Fruit fly (Drosophila melanogaster) whole organism, embryonic: ENCODE data around the gene CG12773.

Experiments
- Asciz ChIP-seq: fragments of 200-800 bp; sonication (Bioruptor generic); optimal IDR thresholded peaks from 2 replicates; lab custom pipeline; 2017; ENCODE audit warnings: missing biosample characterization, mild to moderate bottlenecking, missing genetic modification characterization, missing genetic modification reagents
- C15 ChIP-seq: fragments of 200-800 bp; sonication (Bioruptor generic); IDR thresholded peaks from 3 replicates; pipeline ENCODE4 v1.3.6; 2022; ENCODE audit warnings: missing biosample characterization, missing genetic modification characterization
- CG10147 ChIP-seq: fragments of 200-800 bp; sonication (Bioruptor generic); optimal IDR thresholded peaks from 2 replicates; lab custom pipeline; 2019; ENCODE audit warnings: missing biosample characterization, mild to moderate bottlenecking, missing genetic modification characterization, moderate library complexity
- CG10565 ChIP-seq: fragments of 200-800 bp; sonication (Bioruptor generic); optimal IDR thresholded peaks from 3 replicates; lab custom pipeline; 2016; ENCODE audit warnings: missing biosample characterization, mild to moderate bottlenecking, missing genetic modification characterization
- CG11504 ChIP-seq: fragments of 200-800 bp; sonication (Bioruptor generic); optimal IDR thresholded peaks from 3 replicates; lab custom pipeline; 2019; ENCODE audit warnings: missing biosample characterization, mild to moderate bottlenecking, missing genetic modification characterization, moderate library complexity
- CG14710 ChIP-seq: fragments of 200-800 bp; sonication (Bioruptor generic); optimal IDR thresholded peaks from 3 replicates; lab custom pipeline; 2019; ENCODE audit warnings: missing biosample characterization, mild to moderate bottlenecking, missing genetic modification characterization, moderate library complexity
- CG1602 ChIP-seq: fragments of 200-800 bp; sonication (Bioruptor generic); optimal IDR thresholded peaks from 3 replicates; lab custom pipeline; 2016; ENCODE audit warnings: missing biosample characterization, missing genetic modification characterization
- CG2116 ChIP-seq: fragments of 200-800 bp; sonication (Bioruptor generic); optimal IDR thresholded peaks from 3 replicates; lab custom pipeline; 2018; ENCODE audit warnings: missing biosample characterization, mild to moderate bottlenecking, missing genetic modification characterization
- CG2678 ChIP-seq: fragments of 200-800 bp; sonication (Bioruptor generic); optimal IDR thresholded peaks from 3 replicates; lab custom pipeline; 2019; ENCODE audit warnings: missing biosample characterization, mild to moderate bottlenecking, missing genetic modification characterization, moderate library complexity
- CG2889 ChIP-seq: fragments of 200-800 bp; sonication (Bioruptor generic); IDR thresholded peaks from 3 replicates; pipeline ENCODE4 v1.3.6; 2022; ENCODE audit warnings: missing biosample characterization, missing genetic modification characterization
- CG31441 ChIP-seq: fragments of 200-800 bp; sonication (Bioruptor generic); IDR thresholded peaks from 2 replicates; pipeline ENCODE4 v1.3.6; 2022; ENCODE audit warnings: missing biosample characterization, missing genetic modification characterization
- CG3163 ChIP-seq: fragments of 200-800 bp; sonication (Bioruptor generic); optimal IDR thresholded peaks from 3 replicates; lab custom pipeline; 2016; ENCODE audit warnings: missing biosample characterization, missing genetic modification characterization
- CG33557 ChIP-seq: fragments of 200-800 bp; sonication (Bioruptor generic); optimal IDR thresholded peaks from 2 replicates; lab custom pipeline; 2019; ENCODE audit warnings: missing biosample characterization, mild to moderate bottlenecking, missing genetic modification characterization, moderate library complexity
- CG34376 ChIP-seq: fragments of 200-800 bp; sonication (Bioruptor generic); optimal IDR thresholded peaks from 2 replicates; lab custom pipeline; 2018; ENCODE audit warnings: missing biosample characterization, mild to moderate bottlenecking, missing genetic modification characterization
- CG4404 ChIP-seq: fragments of 200-800 bp; sonication (Bioruptor generic); IDR thresholded peaks from 2 replicates; pipeline ENCODE4 v1.3.6; 2022; ENCODE audit warnings: missing biosample characterization, missing genetic modification characterization
- CG4617 ChIP-seq: fragments of 200-800 bp; sonication (Bioruptor generic); optimal IDR thresholded peaks from 3 replicates; lab custom pipeline; 2016; ENCODE audit warnings: missing biosample characterization, missing genetic modification characterization, borderline replicate concordance
- CG4820 ChIP-seq: fragments of 200-800 bp; sonication (Bioruptor generic); optimal IDR thresholded peaks from 3 replicates; lab custom pipeline; 2016; ENCODE audit warnings: missing biosample characterization, missing genetic modification characterization
- CG6175 ChIP-seq: fragments of 200-800 bp; sonication (Bioruptor generic); IDR thresholded peaks from 3 replicates; pipeline ENCODE4 v1.3.6; 2022; ENCODE audit warnings: missing biosample characterization, missing genetic modification characterization
- CG7357 ChIP-seq: fragments of 200-800 bp; sonication (Bioruptor generic); IDR thresholded peaks from 3 replicates; pipeline ENCODE4 v1.3.6; 2022; ENCODE audit warnings: missing biosample characterization, missing genetic modification characterization
- CG7786 ChIP-seq: fragments of 200-800 bp; sonication (Bioruptor generic); optimal IDR thresholded peaks from 2 replicates; lab custom pipeline; 2016; ENCODE audit warnings: missing biosample characterization, missing genetic modification characterization
- CG7839 ChIP-seq: fragments of 200-800 bp; sonication (Bioruptor generic); optimal IDR thresholded peaks from 3 replicates; lab custom pipeline; 2018; ENCODE audit warnings: missing biosample characterization, mild to moderate bottlenecking, missing genetic modification characterization, moderate library complexity
- CG8924 ChIP-seq: fragments of 200-800 bp; optimal IDR thresholded peaks from 3 replicates; lab custom pipeline; 2019; ENCODE audit warnings: missing biosample characterization, mild to moderate bottlenecking, missing genetic modification characterization, moderate library complexity
- Camta ChIP-seq: fragments of 200-800 bp; sonication (Bioruptor generic); optimal IDR thresholded peaks from 2 replicates; lab custom pipeline; 2016; ENCODE audit warnings: missing biosample characterization, missing genetic modification characterization
- D19B ChIP-seq: fragments of 200-800 bp; sonication (Bioruptor generic); optimal IDR thresholded peaks from 2 replicates; lab custom pipeline; 2017; ENCODE audit warnings: missing biosample characterization, mild to moderate bottlenecking, missing genetic modification characterization
- Doc2 ChIP-seq: fragments of 200-800 bp; sonication (Bioruptor generic); IDR thresholded peaks from 2 replicates; pipeline ENCODE4 v1.3.6; 2022; ENCODE audit warnings: missing biosample characterization, missing genetic modification characterization
- Fer1 ChIP-seq: fragments of 200-800 bp; sonication (Bioruptor generic); optimal IDR thresholded peaks from 2 replicates; lab custom pipeline; 2017; ENCODE audit warnings: missing biosample characterization, mild to moderate bottlenecking, missing genetic modification characterization
- NC2β ChIP-seq: fragments of 200-800 bp; sonication (Bioruptor generic); optimal IDR thresholded peaks from 2 replicates; lab custom pipeline; 2016; ENCODE audit warnings: missing biosample characterization, missing genetic modification characterization
- NFAT ChIP-seq: fragments of 200-800 bp; sonication (Bioruptor generic); IDR thresholded peaks from 2 replicates; pipeline ENCODE4 v1.3.6; 2022; ENCODE audit warnings: missing biosample characterization, missing genetic modification characterization
- Oaz ChIP-seq: fragments of 200-800 bp; sonication (Bioruptor generic); IDR thresholded peaks from 2 replicates; pipeline ENCODE4 v1.3.6; 2022; ENCODE audit warnings: missing biosample characterization, missing genetic modification characterization
- Poxn ChIP-seq: fragments of 200-800 bp; sonication (Bioruptor generic); IDR thresholded peaks from 2 replicates; pipeline ENCODE4 v1.3.6; 2022; ENCODE audit warnings: missing biosample characterization, missing genetic modification characterization
- Rfx ChIP-seq: fragments of 200-800 bp; sonication (Bioruptor generic); IDR thresholded peaks from 2 replicates; pipeline ENCODE4 v1.3.6; 2022; ENCODE audit warnings: missing biosample characterization, missing genetic modification characterization
- Scr ChIP-seq: fragments of 200-800 bp; sonication (Bioruptor generic); IDR thresholded peaks from 2 replicates; pipeline ENCODE4 v1.3.6; 2022; ENCODE audit warnings: missing biosample characterization, missing genetic modification characterization; ENCODE audit not compliant: partially characterized antibody
- Sox102F ChIP-seq: fragments of 200-800 bp; sonication (Bioruptor generic); optimal IDR thresholded peaks from 2 replicates; lab custom pipeline; 2018; ENCODE audit warnings: missing biosample characterization, mild to moderate bottlenecking, missing genetic modification characterization, moderate library complexity
- Trl ChIP-seq, 3 experiments: fragments of >200 bp in 2 of 3; fragments of 200-800 bp in 1 of 3; sonication (Bioruptor generic) in 1 of 3; optimal IDR thresholded peaks; 2 replicates in 1 of 3; 3 replicates in 2 of 3; lab custom pipeline; 2016 to 2017; ENCODE audit warnings: missing biosample characterization in 1 of 3, missing genetic modification characterization in 1 of 3
- dmrt99B ChIP-seq: fragments of 200-800 bp; sonication (Bioruptor generic); optimal IDR thresholded peaks from 2 replicates; lab custom pipeline; 2018; ENCODE audit warnings: missing biosample characterization, mild to moderate bottlenecking, missing genetic modification characterization, moderate library complexity
- exex ChIP-seq: fragments of 200-800 bp; sonication (Bioruptor generic); optimal IDR thresholded peaks from 4 replicates; lab custom pipeline; 2018; ENCODE audit warnings: missing biosample characterization, mild to moderate bottlenecking, missing genetic modification characterization, moderate library complexity
- fd102C ChIP-seq: fragments of 200-800 bp; sonication (Bioruptor generic); optimal IDR thresholded peaks from 2 replicates; lab custom pipeline; 2018; ENCODE audit warnings: missing biosample characterization, mild to moderate bottlenecking, missing genetic modification characterization, moderate library complexity
- lmd ChIP-seq: fragments of 200-800 bp; sonication (Bioruptor generic); IDR thresholded peaks from 2 replicates; pipeline ENCODE4 v1.3.6; 2022; ENCODE audit warnings: missing biosample characterization, missing genetic modification characterization
- lola ChIP-seq, 3 experiments: fragments of >200 bp in 2 of 3; fragments of 200-800 bp in 1 of 3; sonication (Bioruptor generic) in 1 of 3; optimal IDR thresholded peaks; 2 replicates each; lab custom pipeline; 2017 to 2019; ENCODE audit warnings: missing biosample characterization in 3 of 3, missing genetic modification characterization in 3 of 3, mild to moderate bottlenecking in 1 of 3, moderate library complexity in 1 of 3
- mld ChIP-seq: fragments of 200-800 bp; sonication (Bioruptor generic); IDR thresholded peaks from 3 replicates; pipeline ENCODE4 v1.3.6; 2022; ENCODE audit warnings: missing biosample characterization, missing genetic modification characterization; ENCODE audit not compliant: partially characterized antibody
- odd ChIP-seq: fragments of 200-800 bp; sonication (Bioruptor generic); optimal IDR thresholded peaks from 2 replicates; lab custom pipeline; 2017; ENCODE audit warnings: missing biosample characterization, mild to moderate bottlenecking, missing genetic modification characterization
- p53 ChIP-seq: fragments of 200-800 bp; sonication (Bioruptor generic); optimal IDR thresholded peaks from 2 replicates; lab custom pipeline; 2016; ENCODE audit warnings: missing biosample characterization, missing genetic modification characterization
- prd ChIP-seq, 3 experiments: fragments of >200 bp in 2 of 3; fragments of 200-800 bp in 1 of 3; sonication (Bioruptor generic) in 1 of 3; optimal IDR thresholded peaks in 2 of 3; IDR thresholded peaks in 1 of 3; 2 replicates in 2 of 3; 3 replicates in 1 of 3; pipeline versions ENCODE4 v1.3.6 to Lab custom; 2017 to 2022; ENCODE audit warnings: missing biosample characterization in 1 of 3, missing genetic modification characterization in 1 of 3
- pzg ChIP-seq: fragments of 200-800 bp; sonication (Bioruptor generic); optimal IDR thresholded peaks from 3 replicates; lab custom pipeline; 2018; ENCODE audit warnings: missing biosample characterization, mild to moderate bottlenecking, missing genetic modification characterization, moderate library complexity
- salm ChIP-seq: fragments of 200-800 bp; sonication (Bioruptor generic); optimal IDR thresholded peaks from 2 replicates; lab custom pipeline; 2018; ENCODE audit warnings: missing biosample characterization, mild to moderate bottlenecking, missing genetic modification characterization
- slbo ChIP-seq: fragments of 200-800 bp; sonication (Bioruptor generic); IDR thresholded peaks from 2 replicates; pipeline ENCODE4 v1.3.6; 2022; ENCODE audit warnings: missing biosample characterization, missing genetic modification characterization
- sug ChIP-seq: fragments of 200-800 bp; optimal IDR thresholded peaks from 2 replicates; lab custom pipeline; 2019; ENCODE audit warnings: missing biosample characterization, mild to moderate bottlenecking, missing genetic modification characterization, moderate library complexity
- tio ChIP-seq: fragments of 200-800 bp; sonication (Bioruptor generic); optimal IDR thresholded peaks from 2 replicates; lab custom pipeline; 2017; ENCODE audit warnings: missing biosample characterization, missing genetic modification characterization, inconsistent platforms
- trh ChIP-seq: fragments of 200-800 bp; sonication (Bioruptor generic); optimal IDR thresholded peaks from 2 replicates; lab custom pipeline; 2016; ENCODE audit warnings: missing biosample characterization, missing genetic modification characterization

CG12773 gene

dm6 chrX:1375265-1375958 lies 21.6 kb upstream of the CG12773 start, which contains the start of gene AMPKalpha (continued):
- no peak for TF ChIP-seq Oaz
- TF ChIP-seq CG10565 (GFP tag; lab: Kevin White, UChicago): no peak
- TF ChIP-seq Sox102F: no peak
- no peak for TF ChIP-seq CG4404 (GFP tag; lab: Robert Waterston, UW)
- TF ChIP-seq NC2β (GFP tag; lab: Kevin White, UChicago): no peak
- TF ChIP-seq salm (tag; lab: Kevin White, UChicago): no peak
- TF ChIP-seq mld: 0 out of 3 replicates have a peak, but pooled peaks have one; percentile 30
- TF ChIP-seq CG7839: no peak
- no peak for TF ChIP-seq CG33557 (GFP tag; lab: Kevin White, UChicago)
- peak; percentile 17 for TF ChIP-seq CG4617 (GFP tag; lab: Kevin White, UChicago)
- TF ChIP-seq CG1602: no peak
- TF ChIP-seq CG31441 (GFP tag; lab: Robert Waterston, UW): no peak
- no peak for TF ChIP-seq D19B (GFP tag; lab: Kevin White, UChicago)
- no peak for TF ChIP-seq Poxn (GFP tag; lab: Robert Waterston, UW)
- peak; percentile 14 for TF ChIP-seq exex (tag; lab: Kevin White, UChicago)
- no peak for TF ChIP-seq C15 (GFP tag; lab: Robert Waterston, UW)
- no peak for TF ChIP-seq lmd (GFP tag; lab: Robert Waterston, UW)
- TF ChIP-seq Scr (GFP tag; lab: Robert Waterston, UW): peak; percentile 27; the same call in 1 of the 2 replicates
- TF ChIP-seq CG10147: no peak
- TF ChIP-seq CG34376 (GFP tag; lab: Kevin White, UChicago): peak; percentile 44
- no peak for TF ChIP-seq CG6175
- TF ChIP-seq p53: no peak
- TF ChIP-seq CG14710 (tag; lab: Kevin White, UChicago): peak; percentile 25
- TF ChIP-seq Doc2 (GFP tag; lab: Robert Waterston, UW): no peak
- TF ChIP-seq pzg (GFP tag; lab: Kevin White, UChicago): peak; percentile 78
- TF ChIP-seq trh (GFP tag; lab: Kevin White, UChicago): no peak
- TF ChIP-seq Rfx: no peak
- no peak for TF ChIP-seq CG8924
- TF ChIP-seq prd (optimal IDR thresholded peaks at IDR 0.05; lab: Kevin White, UChicago): no peak
- TF ChIP-seq prd (GFP tag; IDR thresholded peaks at IDR 0.05; lab: Robert Waterston, UW): no peak
- TF ChIP-seq CG7357 (GFP tag; lab: Robert Waterston, UW): no peak
- no peak for TF ChIP-seq Camta
- no peak for TF ChIP-seq lola (GFP tag; optimal IDR thresholded peaks at IDR 0.05; lab: Kevin White, UChicago)
- no peak for TF ChIP-seq CG3163 (GFP tag; lab: Kevin White, UChicago)
- no peak for TF ChIP-seq sug (tag; lab: Kevin White, UChicago)
- TF ChIP-seq Asciz (GFP tag; lab: Kevin White, UChicago): no peak
- TF ChIP-seq CG11504 (tag; lab: Kevin White, UChicago): no peak
- peak; percentile 28 for TF ChIP-seq CG2116
- TF ChIP-seq CG2678 (tag; lab: Kevin White, UChicago): no peak
- TF ChIP-seq Fer1: peak; percentile 44
- no peak for TF ChIP-seq slbo (GFP tag; lab: Robert Waterston, UW)
- no peak for TF ChIP-seq CG7786 (GFP tag; lab: Kevin White, UChicago)
- TF ChIP-seq fd102C (GFP tag; lab: Kevin White, UChicago): no peak
- TF ChIP-seq tio (GFP tag; lab: Kevin White, UChicago): no peak
- no peak for TF ChIP-seq dmrt99B (tag; lab: Kevin White, UChicago)
- no peak for TF ChIP-seq CG4820 (GFP tag; lab: Kevin White, UChicago)
- no peak for TF ChIP-seq NFAT (GFP tag; lab: Robert Waterston, UW)
- no peak for TF ChIP-seq CG2889 (GFP tag; lab: Robert Waterston, UW)
- TF ChIP-seq odd (GFP tag; lab: Kevin White, UChicago): no peak
- peak; percentile 37 to 53 for TF ChIP-seq Trl (optimal IDR thresholded peaks at IDR 0.05; lab: Kevin White, UChicago)
- TF ChIP-seq Trl (GFP tag; optimal IDR thresholded peaks at IDR 0.05; lab: Kevin White, UChicago): no peak
